Worm (Caenorhabditis elegans) whole organism, late embryonic: ENCODE data around the gene nspg-11.

Experiments used
- F13H6.1 ChIP-seq: sonication (generic microtip); optimal IDR thresholded peaks from 2 replicates; lab custom pipeline; 2016; ENCODE audit warnings: missing genetic modification characterization, missing compliant biosample characterization
- K02D7.2 ChIP-seq: sonication (generic microtip); optimal IDR thresholded peaks from 2 replicates; lab custom pipeline; 2017; ENCODE audit warnings: mild to moderate bottlenecking, missing genetic modification characterization, missing compliant biosample characterization
- ceh-18 ChIP-seq: sonication (generic microtip); optimal IDR thresholded peaks from 2 replicates; lab custom pipeline; 2016; ENCODE audit warnings: missing genetic modification characterization, missing compliant biosample characterization
- ceh-9 ChIP-seq: sonication (generic microtip); optimal IDR thresholded peaks from 2 replicates; lab custom pipeline; 2016; ENCODE audit warnings: mild to moderate bottlenecking, missing genetic modification characterization, inconsistent platforms, missing compliant biosample characterization
- dmd-4 ChIP-seq: sonication (generic microtip); optimal IDR thresholded peaks from 2 replicates; lab custom pipeline; 2016; ENCODE audit warnings: borderline replicate concordance, missing genetic modification characterization, missing compliant biosample characterization
- fkh-10 ChIP-seq: fragments of 150-350 bp; optimal IDR thresholded peaks from 2 replicates; lab custom pipeline; 2014; ENCODE audit warnings: missing biosample characterization, missing genetic modification reagents, missing genetic modification characterization
- nhr-11 ChIP-seq: fragments of 150-350 bp; optimal IDR thresholded peaks from 2 replicates; lab custom pipeline; 2014; ENCODE audit warnings: missing biosample characterization, missing genetic modification characterization
- npax-4 ChIP-seq: sonication (generic microtip); optimal IDR thresholded peaks from 2 replicates; lab custom pipeline; 2016; ENCODE audit warnings: missing genetic modification characterization, missing compliant biosample characterization
- pat-9 ChIP-seq: fragments of 200-800 bp; sonication (Bioruptor generic); optimal IDR thresholded peaks from 2 replicates; lab custom pipeline; 2018; ENCODE audit warnings: mild to moderate bottlenecking, missing genetic modification characterization, moderate library complexity, missing compliant biosample characterization
- sox-4 ChIP-seq: sonication (generic microtip); optimal IDR thresholded peaks from 2 replicates; lab custom pipeline; 2017; ENCODE audit warnings: mild to moderate bottlenecking, missing genetic modification characterization, inconsistent platforms, missing compliant biosample characterization
- tbx-2 ChIP-seq: sonication (generic microtip); optimal IDR thresholded peaks from 2 replicates; lab custom pipeline; 2016; ENCODE audit warnings: missing genetic modification characterization, missing compliant biosample characterization

DNA sequence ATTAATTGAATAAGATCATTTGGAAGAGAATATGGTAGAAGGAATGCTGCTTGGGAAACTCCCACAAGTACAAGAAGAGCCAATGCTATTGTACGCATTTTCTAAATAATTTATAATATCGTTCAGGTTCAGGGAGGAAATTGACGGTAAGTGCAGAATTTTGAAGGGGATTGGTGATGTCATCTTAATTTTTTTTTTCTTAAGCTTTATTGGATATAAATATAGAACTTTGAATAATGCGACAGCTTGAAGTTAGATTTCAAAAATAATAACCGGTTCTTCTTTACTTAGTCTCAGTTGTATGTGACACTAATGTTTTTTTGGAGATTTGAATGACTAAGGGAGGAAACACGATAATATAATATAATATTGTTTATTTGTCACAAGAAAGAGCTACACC lies 6.9 kb upstream of the nspg-11 start, which contains the start of gene nspg-7.1:
- TF ChIP-seq ceh-18 (tag; lab: Kevin White, UChicago) = no peak
- no peak for TF ChIP-seq F13H6.1
- no peak for TF ChIP-seq K02D7.2 (tag; lab: Kevin White, UChicago)
- no peak for TF ChIP-seq nhr-11 (tag; lab: Kevin White, UChicago)
- TF ChIP-seq ceh-9 = no peak
- TF ChIP-seq sox-4 = no peak
- TF ChIP-seq fkh-10 (GFP tag; lab: Kevin White, UChicago) = no peak
- TF ChIP-seq tbx-2 (tag; lab: Kevin White, UChicago) = no peak
- TF ChIP-seq dmd-4 = no peak
- TF ChIP-seq npax-4 (tag; lab: Kevin White, UChicago) = no peak
- TF ChIP-seq pat-9 (tag; lab: Kevin White, UChicago) = no peak
